Fruit fly (Drosophila melanogaster) whole organism, embryonic: ENCODE measurements around the gene CG4896.

ENCODE experiments used
- CG1233 ChIP-seq: fragments of 200-800 bp; sonication (Bioruptor generic); optimal IDR thresholded peaks from 4 replicates; lab custom pipeline; 2018; ENCODE audit warnings: missing biosample characterization, mild to moderate bottlenecking, missing genetic modification characterization
- CG13424 ChIP-seq: fragments of 200-800 bp; sonication (Bioruptor generic); optimal IDR thresholded peaks from 2 replicates; lab custom pipeline; 2019; ENCODE audit warnings: missing biosample characterization, mild to moderate bottlenecking, missing genetic modification characterization, moderate library complexity
- CG13894 ChIP-seq: fragments of 200-800 bp; sonication (Bioruptor generic); optimal IDR thresholded peaks from 3 replicates; lab custom pipeline; 2018; ENCODE audit warnings: missing biosample characterization, mild to moderate bottlenecking, missing genetic modification characterization, moderate library complexity
- CG14441 ChIP-seq: fragments of 200-800 bp; sonication (Bioruptor generic); IDR thresholded peaks from 2 replicates; pipeline ENCODE4 v1.3.6; 2022; ENCODE audit warnings: missing biosample characterization, missing genetic modification characterization
- CG15696 ChIP-seq: fragments of 200-800 bp; sonication (Bioruptor generic); optimal IDR thresholded peaks from 2 replicates; lab custom pipeline; 2019; ENCODE audit warnings: missing biosample characterization, mild to moderate bottlenecking, missing genetic modification characterization, moderate library complexity
- CG17385 ChIP-seq: fragments of 200-800 bp; sonication (Bioruptor generic); optimal IDR thresholded peaks from 3 replicates; lab custom pipeline; 2018; ENCODE audit warnings: missing biosample characterization, mild to moderate bottlenecking, missing genetic modification characterization
- CG18476 ChIP-seq: fragments of 200-800 bp; sonication (Bioruptor generic); optimal IDR thresholded peaks from 2 replicates; lab custom pipeline; 2016; ENCODE audit warnings: missing biosample characterization, mild to moderate bottlenecking, missing genetic modification characterization
- CG2129 ChIP-seq: fragments of 200-800 bp; sonication (Bioruptor generic); IDR thresholded peaks from 2 replicates; pipeline ENCODE4 v1.3.6; 2022; ENCODE audit warnings: missing biosample characterization, missing genetic modification characterization; ENCODE audit not compliant: partially characterized antibody
- CG2889 ChIP-seq: fragments of 200-800 bp; sonication (Bioruptor generic); IDR thresholded peaks from 3 replicates; pipeline ENCODE4 v1.3.6; 2022; ENCODE audit warnings: missing biosample characterization, missing genetic modification characterization
- CG3407 ChIP-seq: fragments of 200-800 bp; sonication (Bioruptor generic); optimal IDR thresholded peaks from 2 replicates; lab custom pipeline; 2018; ENCODE audit warnings: missing biosample characterization, mild to moderate bottlenecking, missing genetic modification characterization
- CG42726 ChIP-seq: fragments of 200-800 bp; sonication (Bioruptor generic); IDR thresholded peaks from 2 replicates; pipeline ENCODE4 v1.3.6; 2022; ENCODE audit warnings: missing biosample characterization, missing genetic modification characterization; ENCODE audit not compliant: partially characterized antibody
- CG43689 ChIP-seq: fragments of 200-800 bp; sonication (Bioruptor generic); IDR thresholded peaks from 2 replicates; pipeline ENCODE4 v1.3.6; 2022; ENCODE audit warnings: missing biosample characterization, missing genetic modification characterization
- CG4730 ChIP-seq: fragments of 200-800 bp; sonication (Bioruptor generic); IDR thresholded peaks from 2 replicates; pipeline ENCODE4 v1.3.6; 2022; ENCODE audit warnings: missing biosample characterization, missing genetic modification characterization
- CG5245 ChIP-seq: fragments of 200-800 bp; sonication (Bioruptor generic); optimal IDR thresholded peaks from 3 replicates; lab custom pipeline; 2016; ENCODE audit warnings: missing biosample characterization, missing genetic modification characterization
- CG8944 ChIP-seq: fragments of 200-800 bp; sonication (Bioruptor generic); optimal IDR thresholded peaks from 3 replicates; lab custom pipeline; 2016; ENCODE audit warnings: missing biosample characterization, missing genetic modification characterization
- CG9797 ChIP-seq: fragments of 200-800 bp; sonication (Bioruptor generic); optimal IDR thresholded peaks from 3 replicates; lab custom pipeline; 2018; ENCODE audit warnings: missing biosample characterization, mild to moderate bottlenecking, missing genetic modification characterization
- D19A ChIP-seq: fragments of 200-800 bp; optimal IDR thresholded peaks from 3 replicates; lab custom pipeline; 2019; ENCODE audit warnings: missing biosample characterization, mild to moderate bottlenecking, missing genetic modification characterization, moderate library complexity
- ERR ChIP-seq: fragments of 200-800 bp; sonication (Bioruptor generic); optimal IDR thresholded peaks from 2 replicates; lab custom pipeline; 2016; ENCODE audit warnings: missing biosample characterization, missing genetic modification characterization
- Ets65A ChIP-seq: fragments of 200-800 bp; sonication (Bioruptor generic); peaks from one replicate; lab custom pipeline; 2016; ENCODE audit warnings: missing biosample characterization, missing genetic modification characterization
- NFAT ChIP-seq: fragments of 200-800 bp; sonication (Bioruptor generic); IDR thresholded peaks from 2 replicates; pipeline ENCODE4 v1.3.6; 2022; ENCODE audit warnings: missing biosample characterization, missing genetic modification characterization
- Oaz ChIP-seq: fragments of 200-800 bp; sonication (Bioruptor generic); IDR thresholded peaks from 2 replicates; pipeline ENCODE4 v1.3.6; 2022; ENCODE audit warnings: missing biosample characterization, missing genetic modification characterization
- Ravus ChIP-seq: fragments of 200-800 bp; sonication (Bioruptor generic); IDR thresholded peaks from 2 replicates; pipeline ENCODE4 v1.3.6; 2022; ENCODE audit warnings: missing biosample characterization, missing genetic modification characterization
- TFAM ChIP-seq: fragments of 200-800 bp; sonication (Bioruptor generic); optimal IDR thresholded peaks from 2 replicates; lab custom pipeline; 2017; ENCODE audit warnings: missing biosample characterization, missing genetic modification characterization, inconsistent platforms
- ab ChIP-seq: fragments of 200-800 bp; sonication (Bioruptor generic); optimal IDR thresholded peaks from 2 replicates; lab custom pipeline; 2016; ENCODE audit warnings: missing biosample characterization, missing genetic modification characterization
- caup ChIP-seq: fragments of 200-800 bp; sonication (Bioruptor generic); optimal IDR thresholded peaks from 3 replicates; lab custom pipeline; 2017; ENCODE audit warnings: missing biosample characterization, mild to moderate bottlenecking, missing genetic modification characterization, moderate library complexity; ENCODE audit not compliant: severe bottlenecking
- corto ChIP-seq: fragments of 200-800 bp; sonication (Bioruptor generic); optimal IDR thresholded peaks from 2 replicates; lab custom pipeline; 2016; ENCODE audit warnings: missing biosample characterization, mild to moderate bottlenecking, missing genetic modification characterization, moderate library complexity
- dan ChIP-seq: fragments of 200-800 bp; sonication (Bioruptor generic); IDR thresholded peaks from 2 replicates; pipeline ENCODE4 v1.3.6; 2022; ENCODE audit warnings: missing biosample characterization, missing genetic modification characterization
- danr ChIP-seq: fragments of 200-800 bp; sonication (Bioruptor generic); IDR thresholded peaks from 2 replicates; pipeline ENCODE4 v1.3.6; 2022; ENCODE audit warnings: missing biosample characterization, missing genetic modification characterization
- ewg ChIP-seq: fragments of 200-800 bp; sonication (Bioruptor generic); optimal IDR thresholded peaks from 3 replicates; lab custom pipeline; 2017; ENCODE audit warnings: mild to moderate bottlenecking, missing biosample characterization, missing genetic modification reagents, missing genetic modification characterization
- gro ChIP-seq: fragments of 200-800 bp; sonication (Bioruptor generic); optimal IDR thresholded peaks from 2 replicates; lab custom pipeline; 2016; ENCODE audit warnings: missing biosample characterization, missing genetic modification characterization
- ind ChIP-seq: fragments of 200-800 bp; sonication (Bioruptor generic); optimal IDR thresholded peaks from 3 replicates; lab custom pipeline; 2016; ENCODE audit warnings: missing biosample characterization, missing genetic modification characterization
- kah ChIP-seq: fragments of 200-800 bp; sonication (Bioruptor generic); optimal IDR thresholded peaks from 2 replicates; lab custom pipeline; 2018; ENCODE audit warnings: missing biosample characterization, mild to moderate bottlenecking, missing genetic modification characterization
- ken ChIP-seq: fragments of 200-800 bp; sonication (Bioruptor generic); IDR thresholded peaks from 3 replicates; pipeline ENCODE4 v1.3.6; 2022; ENCODE audit warnings: missing biosample characterization, missing genetic modification characterization
- klu ChIP-seq: fragments of 200-800 bp; sonication (Bioruptor generic); IDR thresholded peaks from 2 replicates; pipeline ENCODE4 v1.3.6; 2022; ENCODE audit warnings: missing biosample characterization, missing genetic modification characterization
- knrl ChIP-seq: fragments of 200-800 bp; sonication (Bioruptor generic); IDR thresholded peaks from 3 replicates; pipeline ENCODE4 v1.3.6; 2022; ENCODE audit warnings: missing biosample characterization, missing genetic modification characterization; ENCODE audit not compliant: partially characterized antibody
- lbe ChIP-seq: fragments of 200-800 bp; sonication (Bioruptor generic); optimal IDR thresholded peaks from 2 replicates; lab custom pipeline; 2016; ENCODE audit warnings: missing biosample characterization, mild to moderate bottlenecking, missing genetic modification characterization
- mirr ChIP-seq: fragments of 200-800 bp; sonication (Bioruptor generic); optimal IDR thresholded peaks from 3 replicates; lab custom pipeline; 2018; ENCODE audit warnings: missing biosample characterization, mild to moderate bottlenecking, missing genetic modification characterization
- onecut ChIP-seq: fragments of 200-800 bp; sonication (Bioruptor generic); IDR thresholded peaks from 2 replicates; pipeline ENCODE4 v1.3.6; 2022; ENCODE audit warnings: missing biosample characterization, missing genetic modification characterization
- scrt ChIP-seq: fragments of 200-800 bp; sonication (Bioruptor generic); optimal IDR thresholded peaks from 2 replicates; lab custom pipeline; 2018; ENCODE audit warnings: missing biosample characterization, mild to moderate bottlenecking, missing genetic modification characterization, moderate library complexity
- sens-2 ChIP-seq: fragments of 200-800 bp; sonication (Bioruptor generic); IDR thresholded peaks from 2 replicates; pipeline ENCODE4 v1.3.6; 2022; ENCODE audit warnings: missing biosample characterization, missing genetic modification characterization
- ssp ChIP-seq: fragments of 200-800 bp; sonication (Bioruptor generic); IDR thresholded peaks from 2 replicates; pipeline ENCODE4 v1.3.6; 2022; ENCODE audit warnings: missing biosample characterization, missing genetic modification characterization
- stwl ChIP-seq: fragments of 200-800 bp; sonication (Bioruptor generic); optimal IDR thresholded peaks from 3 replicates; lab custom pipeline; 2018; ENCODE audit warnings: missing biosample characterization, mild to moderate bottlenecking, missing genetic modification characterization, moderate library complexity
- tap ChIP-seq: fragments of 200-800 bp; optimal IDR thresholded peaks from 3 replicates; lab custom pipeline; 2019; ENCODE audit warnings: missing biosample characterization, mild to moderate bottlenecking, missing genetic modification characterization, moderate library complexity
- yki ChIP-seq: fragments of >200 bp; optimal IDR thresholded peaks from 3 replicates; lab custom pipeline; 2018
- zen ChIP-seq: fragments of 200-800 bp; sonication (Bioruptor generic); optimal IDR thresholded peaks from 3 replicates; lab custom pipeline; 2018; ENCODE audit warnings: missing biosample characterization, mild to moderate bottlenecking, missing genetic modification characterization, moderate library complexity
- zfh1 ChIP-seq: fragments of 200-800 bp; sonication (Bioruptor generic); IDR thresholded peaks from 3 replicates; pipeline ENCODE4 v1.3.6; 2022; ENCODE audit warnings: missing biosample characterization, missing genetic modification characterization

Gene CG4896

DNA sequence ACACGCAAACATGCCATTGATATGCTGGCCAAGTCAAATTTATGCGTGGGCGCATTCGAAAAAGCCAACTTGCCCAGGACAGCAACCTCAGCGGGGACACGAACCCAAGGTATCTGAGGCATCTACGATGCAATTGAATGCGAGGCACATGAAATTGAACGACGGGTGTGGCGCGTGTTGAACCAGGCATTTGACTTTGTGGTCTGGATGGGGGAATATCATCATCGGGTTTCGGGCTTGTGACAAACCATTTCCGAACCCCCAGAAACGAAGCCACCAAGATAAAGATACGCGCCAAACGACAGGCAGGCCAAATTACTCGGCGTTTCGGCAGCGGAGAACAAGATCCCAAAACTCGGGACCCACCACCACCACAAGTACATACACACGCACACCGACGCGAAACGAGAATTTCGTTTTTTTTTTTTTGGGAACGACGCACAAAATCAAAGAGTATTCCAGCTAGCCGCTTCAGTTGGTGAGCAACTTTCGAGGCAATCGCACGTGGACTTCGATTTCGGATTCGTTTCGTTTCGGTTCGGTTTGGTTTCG is 34.7 kb upstream of the CG4896 start, which contains the start of gene MFS3 (continued):
- TF ChIP-seq ab (GFP tag; lab: Kevin White, UChicago) (no peak), danr (no peak), CG14441 (no peak)
- TF ChIP-seq, all 482 proteins: peak for 122

- TF ChIP-seq ind, result no peak
- peak; percentile 44 for TF ChIP-seq CG13894 (tag; lab: Kevin White, UChicago)
- no peak for TF ChIP-seq CG15696 (tag; lab: Kevin White, UChicago)
- TF ChIP-seq scrt (GFP tag; lab: Kevin White, UChicago), result peak; percentile 58
- TF ChIP-seq corto (GFP tag; lab: Kevin White, UChicago), result no peak
- TF ChIP-seq D19A (tag; lab: Kevin White, UChicago), result peak; percentile 43
- no peak for TF ChIP-seq CG3407 (GFP tag; lab: Kevin White, UChicago)
- TF ChIP-seq yki, result no peak
- TF ChIP-seq ewg, result no peak
- TF ChIP-seq ERR, result peak; percentile 87
- TF ChIP-seq CG42726, result 0 out of 2 replicates have a peak, but pooled peaks have one; percentile 3
- TF ChIP-seq stwl (tag; lab: Kevin White, UChicago), result no peak
- no peak for TF ChIP-seq lbe (GFP tag; lab: Kevin White, UChicago)
- TF ChIP-seq TFAM (GFP tag; lab: Kevin White, UChicago), result no peak
- TF ChIP-seq CG1233 (GFP tag; lab: Kevin White, UChicago), result no peak
- no peak for TF ChIP-seq CG2129 (GFP tag; lab: Robert Waterston, UW)
- no peak for TF ChIP-seq onecut (GFP tag; lab: Robert Waterston, UW)
- TF ChIP-seq Ets65A (GFP tag; lab: Kevin White, UChicago), result peak; percentile 17
- peak; percentile 75 for TF ChIP-seq kah (GFP tag; lab: Kevin White, UChicago)
- TF ChIP-seq CG13424 (tag; lab: Kevin White, UChicago), result no peak
- TF ChIP-seq, all 482 proteins: peak for 7
Observed at dm6 chr2L:1143286-1143685, 34.2 kb upstream of the CG4896 start.

DNA sequence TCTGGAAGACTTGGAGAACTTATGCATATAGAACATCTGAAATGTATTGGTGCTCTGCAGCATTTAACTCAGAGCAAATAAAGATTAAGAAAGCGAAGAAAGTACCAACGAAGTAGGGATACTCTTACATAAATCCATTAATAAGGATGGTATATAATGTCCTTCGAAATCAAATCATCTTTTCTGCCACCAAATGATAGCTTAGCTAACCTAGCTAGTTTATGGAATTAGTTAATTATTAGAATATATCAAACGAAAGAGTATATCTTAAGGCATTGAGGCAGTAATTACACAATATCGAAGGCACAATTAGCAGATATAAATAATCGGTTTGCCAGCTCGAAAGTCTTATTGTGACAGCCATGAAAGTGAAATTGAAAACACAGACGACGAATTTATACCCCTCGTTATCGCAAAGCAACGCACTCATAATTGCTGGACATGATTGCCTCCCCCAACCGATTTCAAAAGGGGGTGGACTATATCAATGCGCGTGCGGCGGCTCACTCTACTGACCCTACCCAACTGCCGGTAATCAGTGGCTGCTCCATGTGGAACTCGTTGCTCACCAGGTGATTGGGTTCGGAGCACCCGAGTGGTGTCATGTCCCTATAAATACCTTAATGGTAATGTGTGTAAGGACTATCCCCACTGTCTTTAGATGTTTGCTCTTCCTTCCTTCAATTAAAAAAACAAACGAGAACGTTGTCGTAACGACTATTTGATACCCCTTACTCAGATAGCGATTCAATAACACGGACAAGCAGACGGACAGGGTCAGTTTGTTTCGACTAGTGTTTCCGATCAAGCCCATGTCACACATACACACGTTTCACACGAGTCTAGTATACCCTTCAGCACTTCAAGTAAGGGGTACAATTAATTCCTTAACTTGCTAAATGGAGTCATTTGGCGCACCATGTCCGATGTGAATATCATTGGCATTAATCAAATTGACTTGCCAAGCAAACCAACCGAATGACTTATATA is 32.8 kb upstream of the CG4896 start:
- TF ChIP-seq ewg (peak; percentile 35), ken (GFP tag; lab: Robert Waterston, UW) (peak; percentile 62; the same call in 1 of the 3 replicates), mirr (GFP tag; lab: Kevin White, UChicago) (no peak), zfh1 (GFP tag; lab: Robert Waterston, UW) (peak; percentile 51; the same call in 1 of the 3 replicates), zen (tag; lab: Kevin White, UChicago) (peak; percentile 5), CG18476 (GFP tag; lab: Kevin White, UChicago) (no peak), dan (GFP tag; lab: Robert Waterston, UW) (no peak), CG8944 (GFP tag; lab: Kevin White, UChicago) (peak; percentile 14), klu (GFP tag; lab: Robert Waterston, UW) (no peak), D19A (tag; lab: Kevin White, UChicago) (peak; percentile 98), Ravus (GFP tag; lab: Robert Waterston, UW) (no peak), caup (GFP tag; lab: Kevin White, UChicago) (peak; percentile 23), CG4730 (GFP tag; lab: Robert Waterston, UW) (0 out of 2 replicates have a peak, but pooled peaks have one; percentile 10), ssp (no peak), CG2889 (GFP tag; lab: Robert Waterston, UW) (0 out of 3 replicates have a peak, but pooled peaks have one; percentile 16), sens-2 (peak; percentile 26; the same call in 1 of the 2 replicates), gro (GFP tag; lab: Kevin White, UChicago) (peak; percentile 38), knrl (GFP tag; lab: Robert Waterston, UW) (no peak), CG9797 (no peak), CG43689 (GFP tag; lab: Robert Waterston, UW) (no peak), Oaz (no peak), CG5245 (GFP tag; lab: Kevin White, UChicago) (no peak), tap (tag; lab: Kevin White, UChicago) (peak; percentile 62), NFAT (GFP tag; lab: Robert Waterston, UW) (no peak), CG17385 (GFP tag; lab: Kevin White, UChicago) (peak; percentile 64)
